Worm (Caenorhabditis elegans): ENCODE measurements around the gene F19B6.10.

Gene F19B6.10

DNA sequence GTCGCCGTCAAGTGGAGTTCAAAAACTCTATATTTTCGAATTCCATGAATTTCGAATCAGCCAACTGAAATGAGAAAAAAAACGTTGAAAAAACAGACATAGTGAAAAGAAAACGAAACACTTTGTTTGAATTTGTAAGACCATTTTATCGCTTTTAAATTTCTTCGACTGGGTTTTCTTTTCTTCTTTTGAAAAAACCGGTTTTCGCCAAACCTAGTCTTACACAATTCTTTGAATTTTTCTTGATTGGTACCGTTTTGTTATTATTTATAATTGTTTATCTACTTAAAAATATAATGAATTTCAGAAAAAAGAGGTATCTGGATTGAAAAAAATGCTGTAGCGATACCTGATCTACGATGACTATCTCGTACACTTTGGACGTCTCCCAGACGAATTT lies 12.6 kb downstream of the F19B6.10 start, which contains the start of gene best-22:
Gene best-22 (plus strand): TSS at position 301 of the 400 bp plus-strand sequence.
- TF ChIP-seq snpc-4 (tag; optimal IDR thresholded peaks at IDR 0.05) (no peak), cnd-1 (tag; optimal IDR thresholded peaks at IDR 0.05) (no peak), ceh-39 (tag; optimal IDR thresholded peaks at IDR 0.05) (no peak), lsy-2 (tag; optimal IDR thresholded peaks at IDR 0.05) (no peak), tbx-8 (GFP tag; optimal IDR thresholded peaks at IDR 0.05) (no peak), bed-3 (GFP tag; optimal IDR thresholded peaks at IDR 0.05) (no peak), lin-13 (tag; optimal IDR thresholded peaks at IDR 0.05) (no peak), unc-120 (tag; optimal IDR thresholded peaks at IDR 0.05; ENCODE audit: poor library complexity, severe bottlenecking) (no peak), elt-1 (tag; optimal IDR thresholded peaks at IDR 0.05; ENCODE audit: borderline replicate concordance, insufficient read depth) (no peak), mls-2 (tag; optimal IDR thresholded peaks at IDR 0.05) (no peak), lin-32 (GFP tag; optimal IDR thresholded peaks at IDR 0.05) (no peak), nhr-28 (tag; optimal IDR thresholded peaks at IDR 0.05) (no peak), ces-1 (GFP tag; optimal IDR thresholded peaks at IDR 0.05) (no peak), ceh-83 (GFP tag; optimal IDR thresholded peaks at IDR 0.05) (no peak), unc-39 (tag; optimal IDR thresholded peaks at IDR 0.05) (no peak), nhr-76 (tag; optimal IDR thresholded peaks at IDR 0.05) (no peak), ztf-11 (tag; optimal IDR thresholded peaks at IDR 0.05) (no peak), ceh-43 (GFP tag; optimal IDR thresholded peaks at IDR 0.05) (no peak)

DNA sequence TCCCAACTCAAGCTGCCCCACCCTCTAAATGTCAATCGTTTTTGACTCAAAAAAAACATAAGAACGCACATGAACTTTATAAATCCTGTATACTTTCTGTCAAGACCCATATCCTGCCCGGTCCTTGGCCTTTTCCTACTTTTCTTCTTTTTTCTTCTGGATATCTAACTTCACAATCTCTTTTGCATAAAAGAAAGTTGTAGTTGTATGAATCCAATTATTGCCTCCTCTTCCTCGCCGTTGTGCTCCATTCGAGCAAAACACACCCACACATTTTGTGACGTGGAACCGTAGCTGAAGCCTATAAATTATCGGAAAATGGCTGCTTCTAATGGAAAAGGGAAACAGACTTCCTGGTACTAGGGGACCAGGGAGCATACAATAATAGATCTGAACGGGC lies 13.2 kb downstream of the F19B6.10 start:
- TF ChIP-seq ces-1 (GFP tag; optimal IDR thresholded peaks at IDR 0.05) (peak; percentile 23), hlh-1 (tag; optimal IDR thresholded peaks at IDR 0.05) (no peak)

DNA sequence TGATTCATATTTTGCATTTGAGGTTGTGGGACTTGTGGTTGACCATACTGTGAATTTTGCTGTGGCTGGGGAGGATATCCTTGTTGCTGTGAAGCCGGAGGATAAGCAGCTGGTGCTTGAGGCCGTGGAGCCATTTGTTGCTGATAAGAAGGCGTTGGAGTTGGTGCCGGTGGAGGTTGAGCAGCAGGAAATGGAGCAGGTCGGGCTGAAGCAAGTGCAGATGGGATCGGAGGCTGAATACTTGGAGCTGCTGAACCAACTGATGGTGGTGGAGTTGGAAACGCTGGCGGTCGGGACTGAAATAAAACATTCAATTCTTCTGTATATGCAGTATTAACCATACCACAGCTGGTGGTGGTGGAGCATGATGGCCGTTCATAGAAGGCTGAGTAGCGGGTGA lies 23.0 kb downstream of the F19B6.10 start:
- no peak for TF ChIP-seq nhr-28 (tag; optimal IDR thresholded peaks at IDR 0.05)
- no peak for TF ChIP-seq ztf-11 (tag; optimal IDR thresholded peaks at IDR 0.05)
- no peak for TF ChIP-seq unc-39 (tag; optimal IDR thresholded peaks at IDR 0.05)
- TF ChIP-seq nhr-76 (tag; optimal IDR thresholded peaks at IDR 0.05): no peak
- no peak for TF ChIP-seq zip-8 (tag; optimal IDR thresholded peaks at IDR 0.05)
- TF ChIP-seq sptf-1 (tag; optimal IDR thresholded peaks at IDR 0.05): no peak
- no peak for TF ChIP-seq ceh-43 (GFP tag; optimal IDR thresholded peaks at IDR 0.05)
- no peak for TF ChIP-seq unc-62 (GFP tag; optimal IDR thresholded peaks at IDR 0.05)
- no peak for TF ChIP-seq tbx-8 (GFP tag; optimal IDR thresholded peaks at IDR 0.05)
- no peak for TF ChIP-seq cnd-1 (tag; optimal IDR thresholded peaks at IDR 0.05)
- TF ChIP-seq lsy-2 (tag; optimal IDR thresholded peaks at IDR 0.05): no peak
- TF ChIP-seq mls-2 (tag; optimal IDR thresholded peaks at IDR 0.05): no peak
- TF ChIP-seq nhr-12 (tag; optimal IDR thresholded peaks at IDR 0.05): no peak
- TF ChIP-seq unc-120 (tag; optimal IDR thresholded peaks at IDR 0.05; ENCODE audit: poor library complexity, severe bottlenecking): no peak
- TF ChIP-seq lin-32 (GFP tag; optimal IDR thresholded peaks at IDR 0.05): no peak
- no peak for TF ChIP-seq elt-3 (tag; optimal IDR thresholded peaks at IDR 0.05)
- no peak for TF ChIP-seq nhr-2 (tag; optimal IDR thresholded peaks at IDR 0.05)
- no peak for TF ChIP-seq blmp-1 (tag; optimal IDR thresholded peaks at IDR 0.05)

DNA sequence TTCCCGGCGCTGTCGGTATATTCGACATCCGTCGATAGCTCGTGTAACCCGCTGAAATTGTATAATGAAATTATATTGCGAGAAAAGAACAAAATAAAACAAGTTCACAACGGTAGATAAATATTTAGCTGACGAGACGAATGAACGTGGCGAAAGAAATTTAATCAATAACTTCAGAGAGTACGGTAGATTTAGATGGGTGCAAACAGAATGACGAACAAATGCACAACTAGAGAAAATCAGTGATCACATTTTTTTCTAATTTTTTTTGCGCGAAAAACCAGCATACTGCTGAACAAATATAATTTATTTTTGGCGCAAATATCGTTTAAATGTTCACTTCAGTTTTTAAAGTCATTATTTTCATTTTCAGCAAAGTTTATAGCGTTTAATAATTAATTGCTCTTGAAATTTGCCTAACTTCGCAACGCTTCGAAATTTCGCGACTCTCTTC lies 23.8 kb downstream of the F19B6.10 start, which contains the start of gene sec-24.2:
Gene sec-24.2 (minus strand): TSS at position 51 of the 454 bp plus-strand sequence.
- TF ChIP-seq unc-120 (tag; optimal IDR thresholded peaks at IDR 0.05; ENCODE audit: poor library complexity, severe bottlenecking) (no peak), elt-1 (tag; optimal IDR thresholded peaks at IDR 0.05; ENCODE audit: borderline replicate concordance, insufficient read depth) (no peak)

DNA sequence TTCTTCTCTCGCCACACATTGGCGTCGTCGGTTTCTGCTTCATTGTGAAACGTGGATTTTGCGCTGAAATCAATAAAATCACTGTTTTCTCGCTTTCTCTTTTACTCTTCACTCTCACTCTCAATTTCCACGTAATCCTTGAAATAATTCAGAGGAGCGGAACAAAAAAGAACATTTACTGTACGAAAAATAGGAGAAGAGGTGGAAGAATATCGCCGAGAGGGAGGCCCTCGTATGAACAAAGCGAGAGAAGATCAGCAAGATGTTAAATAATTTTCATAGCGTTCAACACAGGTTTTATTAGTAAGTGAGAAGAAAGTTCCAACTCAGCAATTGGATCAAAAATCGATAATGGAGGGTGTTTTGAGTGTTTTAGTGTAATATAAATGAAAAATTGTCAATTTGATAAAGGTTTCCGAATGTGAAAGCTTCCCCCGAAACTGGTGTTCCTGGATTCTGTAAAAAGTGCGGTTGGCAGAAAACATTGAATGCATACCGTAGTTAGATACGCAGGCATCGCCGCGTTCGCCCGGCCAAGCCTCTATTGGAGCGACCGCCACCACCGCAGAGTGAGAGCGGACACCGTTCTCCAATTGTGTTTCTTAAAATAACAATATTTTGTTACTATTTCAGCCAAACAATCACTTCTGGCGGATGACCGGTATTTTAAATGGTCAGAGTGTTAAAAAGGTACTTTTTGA lies 24.5 kb downstream of the F19B6.10 start, which contains the start of the genes ccr-4 and ZC518.8:
Gene ccr-4 (plus strand): TSS at position 151 of the 701 bp plus-strand sequence.
Gene ZC518.8 (minus strand): TSS at position 517 of the 701 bp plus-strand sequence.
- peak; percentile 89 for TF ChIP-seq lsy-2 (tag; optimal IDR thresholded peaks at IDR 0.05)
- TF ChIP-seq tbx-8 (GFP tag; optimal IDR thresholded peaks at IDR 0.05): no peak

DNA sequence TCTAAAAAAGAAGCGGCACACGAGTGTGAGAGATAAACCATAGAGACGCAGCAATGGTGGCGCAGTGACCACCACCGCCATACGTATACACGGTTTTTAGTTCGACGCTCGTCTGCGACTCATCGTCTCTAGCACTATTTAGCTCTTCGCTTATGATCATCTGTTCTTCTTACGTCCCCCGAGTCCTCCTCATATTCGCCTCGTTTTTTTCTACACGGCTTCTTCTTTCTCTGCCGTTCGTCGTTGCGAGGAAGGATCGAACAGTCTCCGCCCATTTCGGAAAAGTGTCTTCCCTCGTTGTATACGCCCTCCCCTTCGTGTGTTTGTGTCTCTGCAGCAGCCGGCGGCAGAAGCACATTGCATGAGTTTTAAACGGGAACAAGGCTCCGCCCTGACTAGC lies 28.0 kb downstream of the F19B6.10 start:
- TF ChIP-seq elt-3 (tag; optimal IDR thresholded peaks at IDR 0.05) (no peak), sptf-1 (tag; optimal IDR thresholded peaks at IDR 0.05) (peak; percentile 4)

DNA sequence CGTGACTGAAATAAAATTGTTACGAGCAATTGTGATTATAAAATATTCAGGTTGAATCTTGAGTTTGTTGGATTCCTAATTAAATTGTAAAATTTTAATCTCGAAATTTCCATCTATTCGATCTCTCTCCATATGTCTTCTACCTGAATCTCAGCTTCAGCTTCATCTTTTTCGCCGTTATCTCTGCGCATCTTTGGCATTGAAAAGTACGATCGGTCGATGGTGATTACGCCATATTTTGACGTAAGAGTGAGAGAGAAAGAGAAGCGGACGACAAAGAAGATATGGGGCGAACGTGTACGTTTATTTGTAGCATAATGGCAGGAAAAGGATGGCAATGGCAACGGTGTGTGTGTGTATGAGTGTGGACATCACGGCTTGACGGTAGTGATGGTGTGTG lies 29.6 kb downstream of the F19B6.10 start:
- TF ChIP-seq ceh-39 (tag; optimal IDR thresholded peaks at IDR 0.05): no peak
- no peak for TF ChIP-seq sptf-1 (tag; optimal IDR thresholded peaks at IDR 0.05)
- peak; percentile 94 for TF ChIP-seq elt-1 (tag; optimal IDR thresholded peaks at IDR 0.05; ENCODE audit: borderline replicate concordance, insufficient read depth)
- TF ChIP-seq bed-3 (GFP tag; optimal IDR thresholded peaks at IDR 0.05): no peak
- TF ChIP-seq zip-8 (tag; optimal IDR thresholded peaks at IDR 0.05): no peak
- no peak for TF ChIP-seq cnd-1 (tag; optimal IDR thresholded peaks at IDR 0.05)
